Worm (Caenorhabditis elegans) whole organism, late embryonic: ENCODE data around the gene vit-6.

Experiments used
- C38D4.7 ChIP-seq: fragments of 200-800 bp; sonication (Bioruptor generic); optimal IDR thresholded peaks from 2 replicates; lab custom pipeline; 2018; ENCODE audit warnings: mild to moderate bottlenecking, missing genetic modification characterization, moderate library complexity, missing compliant biosample characterization
- K09A11.1 ChIP-seq: sonication (generic microtip); optimal IDR thresholded peaks from 2 replicates; lab custom pipeline; 2017; ENCODE audit warnings: antibody characterized with exemption, mild to moderate bottlenecking, missing genetic modification characterization, missing compliant biosample characterization; ENCODE audit not compliant: insufficient read depth
- ceh-19 ChIP-seq: fragments of 200-800 bp; sonication (Bioruptor generic); optimal IDR thresholded peaks from 2 replicates; lab custom pipeline; 2018; ENCODE audit warnings: mild to moderate bottlenecking, missing genetic modification characterization, missing compliant biosample characterization
- ceh-2 ChIP-seq: sonication (generic microtip); optimal IDR thresholded peaks from 2 replicates; lab custom pipeline; 2016; ENCODE audit warnings: missing genotype, missing genetic modification characterization, missing compliant biosample characterization
- ceh-34 ChIP-seq: sonication (generic microtip); optimal IDR thresholded peaks from 2 replicates; lab custom pipeline; 2016; ENCODE audit warnings: mild to moderate bottlenecking, missing genetic modification characterization, missing compliant biosample characterization
- ceh-48 ChIP-seq: sonication (generic microtip); optimal IDR thresholded peaks from 2 replicates; lab custom pipeline; 2016; ENCODE audit warnings: missing genetic modification characterization, inconsistent platforms, missing compliant biosample characterization
- ceh-9 ChIP-seq: sonication (generic microtip); optimal IDR thresholded peaks from 2 replicates; lab custom pipeline; 2016; ENCODE audit warnings: mild to moderate bottlenecking, missing genetic modification characterization, inconsistent platforms, missing compliant biosample characterization
- dmd-4 ChIP-seq: sonication (generic microtip); optimal IDR thresholded peaks from 2 replicates; lab custom pipeline; 2016; ENCODE audit warnings: borderline replicate concordance, missing genetic modification characterization, missing compliant biosample characterization
- elt-2 ChIP-seq: sonication (generic microtip); optimal IDR thresholded peaks from 2 replicates; lab custom pipeline; 2016; ENCODE audit warnings: missing genetic modification reagents, missing genetic modification characterization, missing compliant biosample characterization
- elt-4 ChIP-seq: sonication (generic microtip); optimal IDR thresholded peaks from 2 replicates; lab custom pipeline; 2016; ENCODE audit warnings: missing genetic modification characterization, missing compliant biosample characterization
- eyg-1 ChIP-seq: sonication (generic microtip); optimal IDR thresholded peaks from 2 replicates; lab custom pipeline; 2016; ENCODE audit warnings: missing genotype, missing genetic modification characterization, missing compliant biosample characterization
- hlh-8 ChIP-seq: sonication (generic microtip); optimal IDR thresholded peaks from 2 replicates; lab custom pipeline; 2016; ENCODE audit warnings: missing genotype, missing genetic modification characterization, missing compliant biosample characterization
- madf-2 ChIP-seq: sonication (generic microtip); optimal IDR thresholded peaks from 2 replicates; lab custom pipeline; 2017; ENCODE audit warnings: missing genetic modification characterization, missing compliant biosample characterization
- nhr-232 ChIP-seq: sonication (generic microtip); optimal IDR thresholded peaks from 2 replicates; lab custom pipeline; 2016; ENCODE audit warnings: missing genetic modification characterization, missing compliant biosample characterization
- odd-2 ChIP-seq: sonication (generic microtip); optimal IDR thresholded peaks from 2 replicates; lab custom pipeline; 2017; ENCODE audit warnings: antibody characterized with exemption, mild to moderate bottlenecking, missing genetic modification characterization, missing compliant biosample characterization
- pax-1 ChIP-seq: fragments of 150-350 bp; optimal IDR thresholded peaks from 2 replicates; lab custom pipeline; 2014; ENCODE audit warnings: missing biosample characterization, missing genetic modification characterization
- pros-1 ChIP-seq: fragments of 150-350 bp; optimal IDR thresholded peaks from 2 replicates; lab custom pipeline; 2014; ENCODE audit warnings: missing biosample characterization, missing genetic modification reagents, missing genetic modification characterization
- rnt-1 ChIP-seq: sonication (generic microtip); optimal IDR thresholded peaks from 2 replicates; lab custom pipeline; 2016; ENCODE audit warnings: missing genetic modification characterization, missing compliant biosample characterization
- ttx-3 ChIP-seq: sonication (generic microtip); optimal IDR thresholded peaks from 2 replicates; lab custom pipeline; 2016; ENCODE audit warnings: missing genetic modification reagents, missing genetic modification characterization, missing compliant biosample characterization
- zip-5 ChIP-seq: sonication (generic microtip); optimal IDR thresholded peaks from 2 replicates; lab custom pipeline; 2016; ENCODE audit warnings: missing genetic modification characterization, missing compliant biosample characterization

Gene vit-6

DNA sequence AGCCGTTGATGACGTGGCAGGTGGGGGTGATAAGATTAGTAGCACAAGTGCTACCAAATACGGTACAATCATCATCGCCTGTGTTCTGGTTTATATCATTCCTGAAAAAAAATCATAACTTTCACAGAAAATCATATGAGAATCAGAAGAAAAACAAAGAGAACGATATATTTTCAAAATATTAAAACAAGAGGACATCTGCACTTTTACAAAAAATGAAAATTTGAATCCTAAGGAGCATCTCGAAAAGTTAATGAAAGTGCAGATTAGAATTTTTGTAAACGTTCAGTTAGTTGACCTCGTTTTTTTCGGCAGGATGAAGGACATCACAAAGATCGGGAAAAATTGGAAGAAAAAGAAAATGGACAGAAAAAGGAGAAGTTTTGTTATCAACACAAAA lies 51.9 kb downstream of the vit-6 start, which contains the start of gene F35H10.10:
Gene F35H10.10, minus strand, starts transcription at position 101 of the 400 bp plus-strand sequence.
- TF ChIP-seq nhr-232 (tag; lab: Kevin White, UChicago) (no peak), ceh-19 (no peak), zip-5 (no peak), ceh-48 (tag; lab: Kevin White, UChicago) (no peak), rnt-1 (tag; lab: Kevin White, UChicago) (no peak), K09A11.1 (tag; lab: Kevin White, UChicago) (no peak), pros-1 (tag; lab: Kevin White, UChicago) (no peak), elt-2 (tag; lab: Kevin White, UChicago) (no peak), C38D4.7 (GFP tag; lab: Kevin White, UChicago) (no peak), pax-1 (no peak), ceh-2 (tag; lab: Kevin White, UChicago) (no peak), hlh-8 (no peak), madf-2 (tag; lab: Kevin White, UChicago) (no peak), ttx-3 (tag; lab: Kevin White, UChicago) (no peak), eyg-1 (tag; lab: Kevin White, UChicago) (no peak), dmd-4 (tag; lab: Kevin White, UChicago) (no peak), odd-2 (no peak), ceh-9 (tag; lab: Kevin White, UChicago) (no peak), ceh-34 (tag; lab: Kevin White, UChicago) (no peak), elt-4 (no peak)
